Worm (Caenorhabditis elegans) whole organism, young adult: ENCODE measurements around the gene T05C12.1.

Source experiments
- B0336.3 ChIP-seq: fragments of 200-800 bp; sonication (Bioruptor generic); IDR thresholded peaks from 2 replicates; pipeline ENCODE4 v1.3.6; 2022; ENCODE audit warnings: missing genetic modification characterization, missing compliant biosample characterization
- F37B4.10 ChIP-seq: fragments of 200-800 bp; sonication (Bioruptor generic); IDR thresholded peaks from 2 replicates; pipeline ENCODE4 v1.3.6; 2022; ENCODE audit warnings: missing genetic modification characterization, missing compliant biosample characterization
- F39B2.1 ChIP-seq: fragments of 200-800 bp; sonication (Bioruptor generic); IDR thresholded peaks from 2 replicates; pipeline ENCODE4 v1.3.6; 2022; ENCODE audit warnings: missing genetic modification reagents, missing genetic modification characterization, missing compliant biosample characterization
- Y53G8AR.9 ChIP-seq: fragments of 200-800 bp; sonication (Bioruptor generic); conservative IDR thresholded peaks from 2 replicates; pipeline ENCODE4 v1.3.6; 2022; ENCODE audit warnings: missing genetic modification reagents, missing genetic modification characterization, missing compliant biosample characterization
- ama-1 ChIP-seq, 3 experiments: fragments of 150-350 bp in 1 of 3; sonication (generic microtip) in 2 of 3; optimal IDR thresholded peaks; 2 replicates each; lab custom pipeline; 2014 to 2018; ENCODE audit warnings: missing biosample characterization in 2 of 3, missing genetic modification characterization in 2 of 3, missing genetic modification reagents in 2 of 3
- him-1 ChIP-seq: sonication (generic microtip); optimal IDR thresholded peaks from 2 replicates; lab custom pipeline; 2016; ENCODE audit warnings: missing genotype, missing genetic modification reagents, missing genetic modification characterization, missing compliant biosample characterization
- pbrm-1 ChIP-seq: fragments of 200-800 bp; sonication (Bioruptor generic); IDR thresholded peaks from 2 replicates; pipeline ENCODE4 v1.3.6; 2022; ENCODE audit warnings: missing genetic modification reagents, missing genetic modification characterization, missing compliant biosample characterization
- sdz-38 ChIP-seq: sonication (generic microtip); optimal IDR thresholded peaks from 2 replicates; lab custom pipeline; 2016; ENCODE audit warnings: missing genotype, missing genetic modification characterization, missing compliant biosample characterization
- snpc-1.1 ChIP-seq: sonication (generic microtip); optimal IDR thresholded peaks from 2 replicates; lab custom pipeline; 2017; ENCODE audit warnings: missing genetic modification characterization, mild to moderate bottlenecking, missing compliant biosample characterization, antibody characterized with exemption, moderate library complexity, missing genotype, missing genetic modification reagents; ENCODE audit not compliant: insufficient read depth
- snpc-1.3 ChIP-seq: sonication (generic microtip); optimal IDR thresholded peaks from 2 replicates; lab custom pipeline; 2017; ENCODE audit warnings: missing genetic modification characterization, mild to moderate bottlenecking, missing compliant biosample characterization, antibody characterized with exemption, moderate library complexity, missing genotype, missing genetic modification reagents; ENCODE audit not compliant: insufficient read depth

ce11 chrII:8127290-8127689 lies 46.2 kb upstream of the T05C12.1 start:
- TF ChIP-seq him-1 (tag; lab: Kevin White, UChicago) (no peak), snpc-1.3 (no peak), Y53G8AR.9 (GFP tag; lab: Robert Waterston, UW) (no peak), F37B4.10 (GFP tag; lab: Robert Waterston, UW) (no peak), F39B2.1 (GFP tag; lab: Robert Waterston, UW) (no peak), snpc-1.1 (no peak), B0336.3 (GFP tag; lab: Robert Waterston, UW) (no peak), pbrm-1 (GFP tag; lab: Robert Waterston, UW) (no peak), ama-1 (optimal IDR thresholded peaks at IDR 0.05; lab: Kevin White, UChicago) (no peak), ama-1 (GFP tag; optimal IDR thresholded peaks at IDR 0.05; lab: Kevin White, UChicago) (no peak), sdz-38 (no peak)
